Worm (Caenorhabditis elegans) whole organism, L4 larva: Measurements from ENCODE around the gene scl-8.
A peak's percentile ranks its signal among the peaks of the same experiment; 100 is the strongest.

Experiments used
- D1046.2 ChIP-seq: fragments of 200-800 bp; sonication (Bioruptor generic); IDR thresholded peaks from 2 replicates; pipeline ENCODE4 v1.3.6; 2022; ENCODE audit warnings: missing genetic modification characterization, missing compliant biosample characterization
- T26A8.4 ChIP-seq: fragments of 200-800 bp; sonication (Bioruptor generic); IDR thresholded peaks from 2 replicates; pipeline ENCODE4 v1.3.6; 2022; ENCODE audit warnings: missing genetic modification characterization, missing compliant biosample characterization
- Y105C5A.15 ChIP-seq: fragments of 200-800 bp; sonication (Bioruptor generic); IDR thresholded peaks from 2 replicates; pipeline ENCODE4 v1.3.6; 2022; ENCODE audit warnings: missing genetic modification characterization, missing compliant biosample characterization
- ceh-82 ChIP-seq: sonication (generic microtip); optimal IDR thresholded peaks from 2 replicates; lab custom pipeline; 2017; ENCODE audit warnings: missing biosample characterization, missing genetic modification characterization
- ces-1 ChIP-seq: fragments of 150-350 bp; sonication (generic microtip); optimal IDR thresholded peaks from 4 replicates; lab custom pipeline; 2014; ENCODE audit warnings: missing biosample characterization, missing genetic modification reagents, missing genetic modification characterization
- duxl-1 ChIP-seq: sonication (generic microtip); optimal IDR thresholded peaks from 2 replicates; lab custom pipeline; 2016; ENCODE audit warnings: mild to moderate bottlenecking, missing genetic modification characterization, moderate library complexity, missing compliant biosample characterization; ENCODE audit not compliant: poor library complexity
- hif-1 ChIP-seq, 2 experiments: sonication (generic microtip); optimal IDR thresholded peaks; 2 replicates each; lab custom pipeline; 2016 to 2017; ENCODE audit warnings: missing compliant biosample characterization in 2 of 2, missing genetic modification characterization in 2 of 2, missing genetic modification reagents in 2 of 2, missing genotype in 2 of 2, mild to moderate bottlenecking in 1 of 2
- hmg-1.1 ChIP-seq: fragments of 200-800 bp; sonication (Bioruptor generic); IDR thresholded peaks from 2 replicates; pipeline ENCODE4 v1.3.6; 2022; ENCODE audit warnings: missing genetic modification reagents, missing genetic modification characterization, missing compliant biosample characterization
- lsy-2 ChIP-seq, 2 experiments: fragments of 150-350 bp in 1 of 2; sonication (generic microtip) in 1 of 2; optimal IDR thresholded peaks; 2 replicates each; lab custom pipeline; 2014 to 2017; ENCODE audit warnings: missing biosample characterization in 2 of 2, missing genetic modification characterization in 2 of 2
- mdt-29 ChIP-seq: fragments of 200-800 bp; sonication (Bioruptor generic); IDR thresholded peaks from 2 replicates; pipeline ENCODE4 v1.3.6; 2022; ENCODE audit warnings: missing genetic modification reagents, missing genetic modification characterization, missing compliant biosample characterization
- mes-2 ChIP-seq: sonication (generic microtip); optimal IDR thresholded peaks from 2 replicates; lab custom pipeline; 2016; ENCODE audit warnings: missing genotype, mild to moderate bottlenecking, missing genetic modification characterization, missing compliant biosample characterization; ENCODE audit not compliant: poor library complexity, severe bottlenecking
- nhr-237 ChIP-seq: sonication (generic microtip); optimal IDR thresholded peaks from 2 replicates; lab custom pipeline; 2017; ENCODE audit warnings: missing biosample characterization, missing genetic modification characterization
- saeg-2 ChIP-seq: fragments of 200-800 bp; sonication (Bioruptor generic); IDR thresholded peaks from 2 replicates; pipeline ENCODE4 v1.3.6; 2022; ENCODE audit warnings: missing genetic modification reagents, missing genetic modification characterization, missing compliant biosample characterization
- snpc-4 ChIP-seq: fragments of 150-350 bp; optimal IDR thresholded peaks from 2 replicates; lab custom pipeline; 2014; ENCODE audit warnings: missing biosample characterization, missing genetic modification characterization
- unc-62 ChIP-seq, 3 experiments: fragments of 150-350 bp in 1 of 3; sonication (generic microtip); optimal IDR thresholded peaks in 2 of 3; peaks in 1 of 3; 1 replicate in 1 of 3; 2 replicates in 2 of 3; lab custom pipeline; 2014 to 2017; ENCODE audit warnings: missing biosample characterization in 3 of 3, missing genetic modification characterization in 3 of 3, missing genetic modification reagents in 3 of 3, missing genotype in 1 of 3

Gene scl-8

DNA sequence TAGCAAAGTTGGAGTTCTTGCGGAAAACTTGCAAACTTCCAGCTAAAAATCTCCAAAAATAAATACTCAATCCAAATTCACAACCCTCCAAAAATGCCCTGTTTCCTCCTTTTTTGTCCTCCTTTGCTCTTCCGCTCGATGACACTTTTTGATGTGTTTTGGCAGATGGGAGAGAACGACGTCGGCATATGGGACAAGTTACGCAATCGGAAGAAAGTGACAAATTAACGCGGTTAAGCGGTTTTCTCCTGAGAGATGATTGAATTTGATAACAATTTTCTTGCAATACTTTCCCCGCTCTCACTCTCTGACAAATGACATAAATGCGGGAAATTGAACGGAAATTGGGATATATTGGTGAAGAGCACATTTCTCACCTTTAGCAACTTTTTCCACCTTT, 45.1 kb downstream of the scl-8 start:
- TF ChIP-seq saeg-2 (no peak), Y105C5A.15 (no peak), snpc-4 (tag; lab: Kevin White, UChicago) (no peak)

DNA sequence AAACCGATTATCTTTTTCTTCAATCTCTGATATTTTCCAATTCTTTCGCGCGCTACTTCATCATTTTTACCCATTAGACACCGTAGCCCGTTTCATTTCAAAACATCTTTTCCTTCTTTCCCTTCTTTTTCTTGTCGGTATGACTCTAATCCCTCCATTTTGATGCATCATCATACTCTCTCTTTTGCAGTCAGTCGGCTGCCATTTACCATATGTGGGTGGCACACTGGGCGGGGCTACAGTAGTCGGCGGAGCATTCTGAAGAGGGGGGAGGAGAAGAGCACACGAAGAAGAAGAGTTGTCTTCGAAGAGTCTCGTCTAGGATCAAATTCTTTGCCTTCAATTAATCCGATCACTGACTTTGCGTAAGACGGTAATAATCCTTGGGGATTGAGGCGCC, 47.2 kb downstream of the scl-8 start, which contains the start of gene unc-30:
unc-30 (plus strand) TSS at position 184 of the 400 bp plus-strand sequence.
- TF ChIP-seq unc-62 (GFP tag; optimal IDR thresholded peaks at IDR 0.05 in 1 of 2; lab: Kevin White, UChicago) (peak in 1 of 2 experiments; percentile 49), unc-62 (tag; optimal IDR thresholded peaks at IDR 0.05; lab: Kevin White, UChicago) (no peak), lsy-2 (tag; optimal IDR thresholded peaks at IDR 0.05; lab: Kevin White, UChicago) (peak in 1 of 2 experiments; percentile 6), T26A8.4 (no peak)

DNA sequence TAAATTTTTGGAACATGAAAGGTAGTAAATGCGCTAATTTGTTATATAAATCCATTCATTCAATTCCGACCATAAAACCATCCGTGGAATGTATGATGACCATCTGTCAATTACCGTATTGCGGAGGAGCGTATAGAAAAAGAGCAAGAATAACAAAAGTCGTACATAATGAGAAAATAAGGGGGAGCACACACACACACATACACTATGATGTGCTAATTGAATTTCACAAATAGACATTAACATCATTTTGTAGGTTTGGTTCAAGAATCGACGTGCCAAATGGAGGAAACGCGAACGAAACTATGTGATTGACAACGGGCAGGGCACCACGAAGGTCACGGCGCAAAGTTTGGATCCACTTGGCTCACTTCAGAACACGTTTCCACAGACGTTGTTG, 49.9 kb downstream of the scl-8 start:
- no peak for TF ChIP-seq ces-1 (GFP tag; lab: Kevin White, UChicago)
- no peak for TF ChIP-seq nhr-237 (tag; lab: Kevin White, UChicago)
- no peak for TF ChIP-seq snpc-4 (tag; lab: Kevin White, UChicago)
- no peak for TF ChIP-seq mdt-29 (GFP tag; lab: Robert Waterston, UW)
- TF ChIP-seq mes-2 (tag; lab: Kevin White, UChicago): no peak
- no peak for TF ChIP-seq hmg-1.1
- TF ChIP-seq hif-1 (tag; optimal IDR thresholded peaks at IDR 0.05; lab: Kevin White, UChicago): no peak
- TF ChIP-seq duxl-1 (tag; lab: Kevin White, UChicago): no peak
- no peak for TF ChIP-seq ceh-82 (tag; lab: Kevin White, UChicago)
- TF ChIP-seq D1046.2 (GFP tag; lab: Robert Waterston, UW): no peak
- TF ChIP-seq, all 104 proteins: peak for 0
